Fruit fly (Drosophila melanogaster): ENCODE measurements around the gene Vsx2.

Vsx2 gene

dm6 chrX:5560083-5560482 lies at the start of gene Vsx2:
Gene Vsx2 (minus strand): TSS chrX:5560183.
- no peak for TF ChIP-seq Sin3A (optimal IDR thresholded peaks at IDR 0.05)
- no peak for TF ChIP-seq ttk (optimal IDR thresholded peaks at IDR 0.05)
- TF ChIP-seq insv (optimal IDR thresholded peaks at IDR 0.05): no peak
- TF ChIP-seq h (optimal IDR thresholded peaks at IDR 0.05): no peak
- TF ChIP-seq Myc (optimal IDR thresholded peaks at IDR 0.05): no peak

dm6 chrX:5608472-5608871 lies 48.5 kb upstream of the Vsx2 start:
- TF ChIP-seq psq (optimal IDR thresholded peaks at IDR 0.05): no peak
- no peak for TF ChIP-seq ttk (optimal IDR thresholded peaks at IDR 0.05)
- no peak for TF ChIP-seq h (optimal IDR thresholded peaks at IDR 0.05)
- TF ChIP-seq insv (optimal IDR thresholded peaks at IDR 0.05): no peak
- no peak for TF ChIP-seq Sin3A (optimal IDR thresholded peaks at IDR 0.05)

- TF ChIP-seq h (optimal IDR thresholded peaks at IDR 0.05) (no peak), Sin3A (optimal IDR thresholded peaks at IDR 0.05) (no peak), ttk (optimal IDR thresholded peaks at IDR 0.05) (no peak), psq (optimal IDR thresholded peaks at IDR 0.05) (no peak)
These were observed 47.7 kb upstream of the Vsx2 start for dm6 chrX:5607647-5608046.

- no peak for TF ChIP-seq psq (optimal IDR thresholded peaks at IDR 0.05)
- TF ChIP-seq h (optimal IDR thresholded peaks at IDR 0.05): no peak
- TF ChIP-seq insv (optimal IDR thresholded peaks at IDR 0.05): no peak
- no peak for TF ChIP-seq ttk (optimal IDR thresholded peaks at IDR 0.05)
- no peak for TF ChIP-seq Myc (optimal IDR thresholded peaks at IDR 0.05)
- no peak for TF ChIP-seq Sin3A (optimal IDR thresholded peaks at IDR 0.05)
These were observed 46.3 kb upstream of the Vsx2 start for dm6 chrX:5606324-5606723.

dm6 chrX:5604181-5604580 lies 44.2 kb upstream of the Vsx2 start:
- TF ChIP-seq h (optimal IDR thresholded peaks at IDR 0.05) (no peak), Myc (optimal IDR thresholded peaks at IDR 0.05) (no peak), insv (optimal IDR thresholded peaks at IDR 0.05) (no peak), Sin3A (optimal IDR thresholded peaks at IDR 0.05) (no peak), ttk (optimal IDR thresholded peaks at IDR 0.05) (no peak), psq (optimal IDR thresholded peaks at IDR 0.05) (no peak)

dm6 chrX:5603009-5603408 lies 43.0 kb upstream of the Vsx2 start:
- TF ChIP-seq insv (optimal IDR thresholded peaks at IDR 0.05): no peak
- TF ChIP-seq h (optimal IDR thresholded peaks at IDR 0.05): no peak
- no peak for TF ChIP-seq Myc (optimal IDR thresholded peaks at IDR 0.05)
- TF ChIP-seq Sin3A (optimal IDR thresholded peaks at IDR 0.05): no peak
- TF ChIP-seq ttk (optimal IDR thresholded peaks at IDR 0.05): no peak
- no peak for TF ChIP-seq psq (optimal IDR thresholded peaks at IDR 0.05)

dm6 chrX:5602308-5602707 lies 42.3 kb upstream of the Vsx2 start:
- TF ChIP-seq Myc (optimal IDR thresholded peaks at IDR 0.05): no peak
- no peak for TF ChIP-seq ttk (optimal IDR thresholded peaks at IDR 0.05)
- no peak for TF ChIP-seq psq (optimal IDR thresholded peaks at IDR 0.05)
- TF ChIP-seq Sin3A (optimal IDR thresholded peaks at IDR 0.05): no peak
- no peak for TF ChIP-seq h (optimal IDR thresholded peaks at IDR 0.05)
- no peak for TF ChIP-seq insv (optimal IDR thresholded peaks at IDR 0.05)

- TF ChIP-seq psq (optimal IDR thresholded peaks at IDR 0.05) (no peak), ttk (optimal IDR thresholded peaks at IDR 0.05) (no peak), h (optimal IDR thresholded peaks at IDR 0.05) (no peak), Myc (optimal IDR thresholded peaks at IDR 0.05) (no peak), Sin3A (optimal IDR thresholded peaks at IDR 0.05) (no peak), insv (optimal IDR thresholded peaks at IDR 0.05) (no peak)
These were observed 36.6 kb upstream of the Vsx2 start for dm6 chrX:5596554-5596953.

dm6 chrX:5593868-5594267 lies 33.9 kb upstream of the Vsx2 start, which contains the start of gene Vsx1:
Gene Vsx1 (plus strand): TSS chrX:5594255.
- TF ChIP-seq Sin3A (optimal IDR thresholded peaks at IDR 0.05) (no peak), insv (optimal IDR thresholded peaks at IDR 0.05) (no peak), Myc (optimal IDR thresholded peaks at IDR 0.05) (no peak), h (optimal IDR thresholded peaks at IDR 0.05) (no peak), psq (optimal IDR thresholded peaks at IDR 0.05) (no peak), ttk (optimal IDR thresholded peaks at IDR 0.05) (no peak)

dm6 chrX:5589990-5590389 lies 30.0 kb upstream of the Vsx2 start:
- no peak for TF ChIP-seq h (optimal IDR thresholded peaks at IDR 0.05)
- TF ChIP-seq ttk (optimal IDR thresholded peaks at IDR 0.05): no peak
- TF ChIP-seq psq (optimal IDR thresholded peaks at IDR 0.05): no peak
- no peak for TF ChIP-seq Myc (optimal IDR thresholded peaks at IDR 0.05)
- no peak for TF ChIP-seq insv (optimal IDR thresholded peaks at IDR 0.05)
- no peak for TF ChIP-seq Sin3A (optimal IDR thresholded peaks at IDR 0.05)

dm6 chrX:5588454-5588853 lies 28.5 kb upstream of the Vsx2 start:
- TF ChIP-seq Myc (optimal IDR thresholded peaks at IDR 0.05): no peak

- TF ChIP-seq ttk (optimal IDR thresholded peaks at IDR 0.05) (no peak), insv (optimal IDR thresholded peaks at IDR 0.05) (no peak)
These were observed 27.0 kb upstream of the Vsx2 start for dm6 chrX:5587023-5587422.

- no peak for TF ChIP-seq insv (optimal IDR thresholded peaks at IDR 0.05)
- no peak for TF ChIP-seq Sin3A (optimal IDR thresholded peaks at IDR 0.05)
- no peak for TF ChIP-seq ttk (optimal IDR thresholded peaks at IDR 0.05)
- TF ChIP-seq Myc (optimal IDR thresholded peaks at IDR 0.05): no peak
- TF ChIP-seq h (optimal IDR thresholded peaks at IDR 0.05): no peak
- TF ChIP-seq psq (optimal IDR thresholded peaks at IDR 0.05): no peak
These were observed 19.5 kb upstream of the Vsx2 start for dm6 chrX:5579484-5579883.

dm6 chrX:5563929-5564328 lies 3.9 kb upstream of the Vsx2 start:
- TF ChIP-seq h (optimal IDR thresholded peaks at IDR 0.05): no peak
- TF ChIP-seq psq (optimal IDR thresholded peaks at IDR 0.05): no peak
- no peak for TF ChIP-seq Sin3A (optimal IDR thresholded peaks at IDR 0.05)
- TF ChIP-seq insv (optimal IDR thresholded peaks at IDR 0.05): no peak
- no peak for TF ChIP-seq ttk (optimal IDR thresholded peaks at IDR 0.05)
- no peak for TF ChIP-seq Myc (optimal IDR thresholded peaks at IDR 0.05)
